Worm (Caenorhabditis elegans) whole organism, young adult: Measurements from ENCODE around the gene srd-8.
A peak's percentile ranks its signal among the peaks of the same experiment; 100 is the strongest.

Experiments used
- C17E4.6 ChIP-seq: fragments of 200-800 bp; sonication (Bioruptor generic); IDR thresholded peaks from 2 replicates; pipeline ENCODE4 v1.3.6; 2022; ENCODE audit warnings: missing genetic modification reagents, missing genetic modification characterization, missing compliant biosample characterization
- F33H1.4 ChIP-seq: fragments of 200-800 bp; sonication (Bioruptor generic); IDR thresholded peaks from 2 replicates; pipeline ENCODE4 v1.3.6; 2022; ENCODE audit warnings: missing genetic modification reagents, missing genetic modification characterization, missing compliant biosample characterization
- F39B2.1 ChIP-seq: fragments of 200-800 bp; sonication (Bioruptor generic); IDR thresholded peaks from 2 replicates; pipeline ENCODE4 v1.3.6; 2022; ENCODE audit warnings: missing genetic modification reagents, missing genetic modification characterization, missing compliant biosample characterization
- F52B5.7 ChIP-seq: sonication (generic microtip); optimal IDR thresholded peaks from 2 replicates; lab custom pipeline; 2016; ENCODE audit warnings: mild to moderate bottlenecking, missing genetic modification characterization, missing compliant biosample characterization
- F57A8.1 ChIP-seq: fragments of 200-800 bp; sonication (Bioruptor generic); optimal IDR thresholded peaks from 2 replicates; lab custom pipeline; 2018; ENCODE audit warnings: mild to moderate bottlenecking, missing genetic modification characterization, moderate library complexity, missing compliant biosample characterization
- F57C9.4 ChIP-seq: sonication (generic microtip); optimal IDR thresholded peaks from 2 replicates; lab custom pipeline; 2017; ENCODE audit warnings: mild to moderate bottlenecking, missing genetic modification characterization, missing compliant biosample characterization
- K12H6.12 ChIP-seq: fragments of 200-800 bp; sonication (Bioruptor generic); optimal IDR thresholded peaks from 2 replicates; lab custom pipeline; 2018; ENCODE audit warnings: mild to moderate bottlenecking, missing genetic modification characterization, missing compliant biosample characterization
- T26A5.8 ChIP-seq: sonication (generic microtip); optimal IDR thresholded peaks from 2 replicates; lab custom pipeline; 2016; ENCODE audit warnings: missing genetic modification characterization, missing compliant biosample characterization
- Y67H2A.10 ChIP-seq: fragments of 200-800 bp; sonication (Bioruptor generic); conservative IDR thresholded peaks from 2 replicates; pipeline ENCODE4 v1.3.6; 2022; ENCODE audit warnings: missing genetic modification reagents, missing genetic modification characterization, missing compliant biosample characterization
- attf-3 ChIP-seq: fragments of 200-800 bp; sonication (Bioruptor generic); conservative IDR thresholded peaks from 2 replicates; pipeline ENCODE4 v1.3.6; 2022; ENCODE audit warnings: missing genetic modification reagents, missing genetic modification characterization, missing compliant biosample characterization
- attf-5 ChIP-seq: fragments of 200-800 bp; sonication (Bioruptor generic); optimal IDR thresholded peaks from 2 replicates; lab custom pipeline; 2018; ENCODE audit warnings: mild to moderate bottlenecking, missing genetic modification characterization, missing compliant biosample characterization
- ccch-3 ChIP-seq: fragments of 200-800 bp; sonication (Bioruptor generic); optimal IDR thresholded peaks from 2 replicates; lab custom pipeline; 2018; ENCODE audit warnings: mild to moderate bottlenecking, missing genetic modification characterization, missing compliant biosample characterization
- cebp-1 ChIP-seq, 2 experiments: fragments of 200-800 bp in 1 of 2; sonication (Bioruptor generic) in 1 of 2; sonication (generic microtip) in 1 of 2; IDR thresholded peaks in 1 of 2; optimal IDR thresholded peaks in 1 of 2; 2 replicates each; pipeline versions ENCODE4 v1.3.6 to Lab custom; 2017 to 2022; ENCODE audit warnings: missing compliant biosample characterization in 2 of 2, missing genetic modification characterization in 2 of 2, mild to moderate bottlenecking in 1 of 2, missing genetic modification reagents in 1 of 2, moderate library complexity in 1 of 2
- ceh-79 ChIP-seq: sonication (generic microtip); optimal IDR thresholded peaks from 2 replicates; lab custom pipeline; 2017; ENCODE audit warnings: mild to moderate bottlenecking, missing genetic modification characterization, missing compliant biosample characterization
- dox-1 ChIP-seq: fragments of 200-800 bp; sonication (Bioruptor generic); IDR thresholded peaks from 2 replicates; pipeline ENCODE4 v1.3.6; 2022; ENCODE audit warnings: missing genetic modification reagents, missing genetic modification characterization, missing compliant biosample characterization
- egl-44 ChIP-seq: fragments of 200-800 bp; sonication (Bioruptor generic); IDR thresholded peaks from 2 replicates; pipeline ENCODE4 v1.3.6; 2022; ENCODE audit warnings: missing genetic modification reagents, missing genetic modification characterization, missing compliant biosample characterization
- ets-4 ChIP-seq: fragments of 200-800 bp; sonication (Bioruptor generic); optimal IDR thresholded peaks from 2 replicates; lab custom pipeline; 2018; ENCODE audit warnings: mild to moderate bottlenecking, missing genetic modification characterization, missing compliant biosample characterization
- hmg-1.2 ChIP-seq: fragments of 200-800 bp; sonication (Bioruptor generic); IDR thresholded peaks from 2 replicates; pipeline ENCODE4 v1.3.6; 2022; ENCODE audit warnings: missing genetic modification reagents, missing genetic modification characterization, missing compliant biosample characterization
- hmg-20 ChIP-seq: fragments of 200-800 bp; sonication (Bioruptor generic); IDR thresholded peaks from 2 replicates; pipeline ENCODE4 v1.3.6; 2022; ENCODE audit warnings: missing genetic modification reagents, missing genetic modification characterization, missing compliant biosample characterization
- hrde-1 ChIP-seq: sonication (generic microtip); optimal IDR thresholded peaks from 2 replicates; lab custom pipeline; 2016; ENCODE audit warnings: missing genetic modification characterization, mild to moderate bottlenecking, missing compliant biosample characterization, moderate library complexity, missing genotype, missing genetic modification reagents, borderline replicate concordance
- hsf-1 ChIP-seq: fragments of 200-800 bp; sonication (Bioruptor generic); IDR thresholded peaks from 2 replicates; pipeline ENCODE4 v1.3.6; 2022; ENCODE audit warnings: missing genetic modification reagents, missing genetic modification characterization, missing compliant biosample characterization
- let-607 ChIP-seq, 2 experiments: fragments of 200-800 bp in 1 of 2; sonication (Bioruptor generic) in 1 of 2; sonication (generic microtip) in 1 of 2; optimal IDR thresholded peaks; 2 replicates each; lab custom pipeline; 2016 to 2018; ENCODE audit warnings: mild to moderate bottlenecking in 2 of 2, missing compliant biosample characterization in 2 of 2, missing genetic modification characterization in 2 of 2, moderate library complexity in 2 of 2, missing genotype in 1 of 2
- lin-26 ChIP-seq: fragments of 200-800 bp; sonication (Bioruptor generic); IDR thresholded peaks from 2 replicates; pipeline ENCODE4 v1.3.6; 2022; ENCODE audit warnings: missing genetic modification reagents, missing genetic modification characterization, missing compliant biosample characterization
- nfya-1 ChIP-seq: sonication (generic microtip); optimal IDR thresholded peaks from 2 replicates; lab custom pipeline; 2017; ENCODE audit warnings: antibody characterized with exemption, missing compliant biosample characterization, missing genetic modification characterization, borderline replicate concordance; ENCODE audit not compliant: insufficient read depth
- nfya-2 ChIP-seq: fragments of 200-800 bp; sonication (Bioruptor generic); IDR thresholded peaks from 2 replicates; pipeline ENCODE4 v1.3.6; 2022; ENCODE audit warnings: missing genetic modification reagents, missing genetic modification characterization, missing compliant biosample characterization
- nfyb-1 ChIP-seq: fragments of 200-800 bp; sonication (Bioruptor generic); IDR thresholded peaks from 2 replicates; pipeline ENCODE4 v1.3.6; 2022; ENCODE audit warnings: missing genetic modification reagents, missing genetic modification characterization, missing compliant biosample characterization
- pha-4 ChIP-seq: fragments of 150-350 bp; sonication (generic microtip); optimal IDR thresholded peaks from 2 replicates; lab custom pipeline; 2014; ENCODE audit warnings: missing biosample characterization, missing genetic modification reagents, missing genetic modification characterization
- sea-2 ChIP-seq: fragments of 200-800 bp; sonication (Bioruptor generic); IDR thresholded peaks from 2 replicates; pipeline ENCODE4 v1.3.6; 2022; ENCODE audit warnings: missing genetic modification characterization, missing compliant biosample characterization
- snpc-3.4 ChIP-seq: sonication (generic microtip); optimal IDR thresholded peaks from 2 replicates; lab custom pipeline; 2017; ENCODE audit warnings: missing genetic modification characterization, mild to moderate bottlenecking, missing compliant biosample characterization, antibody characterized with exemption, moderate library complexity, missing genotype, missing genetic modification reagents
- snpc-4 ChIP-seq, 5 experiments: fragments of 150-350 bp in 1 of 5; sonication (generic microtip) in 4 of 5; optimal IDR thresholded peaks; 2 replicates each; lab custom pipeline; 2014 to 2018; ENCODE audit warnings: missing genetic modification characterization in 5 of 5, missing biosample characterization in 3 of 5, antibody characterized with exemption in 2 of 5, mild to moderate bottlenecking in 2 of 5, missing compliant biosample characterization in 2 of 5, missing genotype in 2 of 5, moderate library complexity in 2 of 5, missing genetic modification reagents in 1 of 5
- unc-62 ChIP-seq: fragments of 150-350 bp; optimal IDR thresholded peaks from 2 replicates; lab custom pipeline; 2014; ENCODE audit warnings: missing biosample characterization, missing genetic modification reagents, missing genetic modification characterization
- zfh-2 ChIP-seq: fragments of 200-800 bp; sonication (Bioruptor generic); conservative IDR thresholded peaks from 2 replicates; pipeline ENCODE4 v1.3.6; 2022; ENCODE audit warnings: missing genetic modification reagents, missing genetic modification characterization, missing compliant biosample characterization
- ztf-6 ChIP-seq: fragments of 200-800 bp; sonication (Bioruptor generic); IDR thresholded peaks from 2 replicates; pipeline ENCODE4 v1.3.6; 2022; ENCODE audit warnings: missing genetic modification reagents, missing genetic modification characterization, missing compliant biosample characterization

Gene srd-8

ce11 chrIV:5604465-5604864 lies 40.9 kb downstream of the srd-8 start (continued):
- TF ChIP-seq snpc-4 (GFP tag; optimal IDR thresholded peaks at IDR 0.05; lab: Kevin White, UChicago) (no peak), snpc-4 (tag; optimal IDR thresholded peaks at IDR 0.05; lab: Kevin White, UChicago) (peak in 2 of 4 experiments; percentile 11 to 45)

ce11 chrIV:5603321-5603720 lies 42.1 kb downstream of the srd-8 start:
- TF ChIP-seq ceh-79 (tag; lab: Kevin White, UChicago) (no peak), cebp-1 (GFP tag; IDR thresholded peaks at IDR 0.05; lab: Robert Waterston, UW) (0 out of 2 replicates have a peak, but pooled peaks have one; percentile 18), cebp-1 (tag; optimal IDR thresholded peaks at IDR 0.05; lab: Kevin White, UChicago) (peak; percentile 34)

ce11 chrIV:5602415-5602814 lies 43.0 kb downstream of the srd-8 start:
- no peak for TF ChIP-seq zfh-2 (GFP tag; lab: Robert Waterston, UW)
- TF ChIP-seq snpc-3.4 (tag; lab: Kevin White, UChicago): no peak
- no peak for TF ChIP-seq hsf-1 (GFP tag; lab: Robert Waterston, UW)
- no peak for TF ChIP-seq snpc-4 (GFP tag; optimal IDR thresholded peaks at IDR 0.05; lab: Kevin White, UChicago)
- peak in 1 of 4 experiments; percentile 68 for TF ChIP-seq snpc-4 (tag; optimal IDR thresholded peaks at IDR 0.05; lab: Kevin White, UChicago)
- TF ChIP-seq F39B2.1 (GFP tag; lab: Robert Waterston, UW): no peak

ce11 chrIV:5600316-5600715 lies 45.1 kb downstream of the srd-8 start:
- TF ChIP-seq nfyb-1: peak; percentile 36; the same call in 1 of the 2 replicates
- TF ChIP-seq Y67H2A.10 (GFP tag; lab: Robert Waterston, UW): no peak
- TF ChIP-seq egl-44 (GFP tag; lab: Robert Waterston, UW): no peak
- TF ChIP-seq ccch-3 (GFP tag; lab: Kevin White, UChicago): no peak
- TF ChIP-seq ets-4 (GFP tag; lab: Kevin White, UChicago): no peak
- peak; percentile 45 for TF ChIP-seq K12H6.12 (tag; lab: Kevin White, UChicago)
- peak; percentile 14 for TF ChIP-seq attf-5 (GFP tag; lab: Kevin White, UChicago)
- no peak for TF ChIP-seq snpc-4 (GFP tag; optimal IDR thresholded peaks at IDR 0.05; lab: Kevin White, UChicago)
- peak in 1 of 4 experiments; percentile 23 for TF ChIP-seq snpc-4 (tag; optimal IDR thresholded peaks at IDR 0.05; lab: Kevin White, UChicago)
- 0 out of 2 replicates have a peak, but pooled peaks have one; percentile 51 for TF ChIP-seq lin-26 (GFP tag; lab: Robert Waterston, UW)
- no peak for TF ChIP-seq F57C9.4 (tag; lab: Kevin White, UChicago)
- peak; percentile 87 for TF ChIP-seq hmg-1.2 (GFP tag; lab: Robert Waterston, UW)
- TF ChIP-seq dox-1 (GFP tag; lab: Robert Waterston, UW): 0 out of 2 replicates have a peak, but pooled peaks have one; percentile 21
- TF ChIP-seq cebp-1 (GFP tag; IDR thresholded peaks at IDR 0.05; lab: Robert Waterston, UW): 0 out of 2 replicates have a peak, but pooled peaks have one; percentile 21
- peak; percentile 39 for TF ChIP-seq cebp-1 (tag; optimal IDR thresholded peaks at IDR 0.05; lab: Kevin White, UChicago)
- no peak for TF ChIP-seq C17E4.6 (GFP tag; lab: Robert Waterston, UW)
- no peak for TF ChIP-seq pha-4 (tag; lab: Kevin White, UChicago)
- 0 out of 2 replicates have a peak, but pooled peaks have one; percentile 28 for TF ChIP-seq zfh-2 (GFP tag; lab: Robert Waterston, UW)
- TF ChIP-seq hrde-1 (tag; lab: Kevin White, UChicago): no peak
- no peak for TF ChIP-seq attf-3 (GFP tag; lab: Robert Waterston, UW)
- TF ChIP-seq nfya-2 (GFP tag; lab: Robert Waterston, UW): no peak

DNA sequence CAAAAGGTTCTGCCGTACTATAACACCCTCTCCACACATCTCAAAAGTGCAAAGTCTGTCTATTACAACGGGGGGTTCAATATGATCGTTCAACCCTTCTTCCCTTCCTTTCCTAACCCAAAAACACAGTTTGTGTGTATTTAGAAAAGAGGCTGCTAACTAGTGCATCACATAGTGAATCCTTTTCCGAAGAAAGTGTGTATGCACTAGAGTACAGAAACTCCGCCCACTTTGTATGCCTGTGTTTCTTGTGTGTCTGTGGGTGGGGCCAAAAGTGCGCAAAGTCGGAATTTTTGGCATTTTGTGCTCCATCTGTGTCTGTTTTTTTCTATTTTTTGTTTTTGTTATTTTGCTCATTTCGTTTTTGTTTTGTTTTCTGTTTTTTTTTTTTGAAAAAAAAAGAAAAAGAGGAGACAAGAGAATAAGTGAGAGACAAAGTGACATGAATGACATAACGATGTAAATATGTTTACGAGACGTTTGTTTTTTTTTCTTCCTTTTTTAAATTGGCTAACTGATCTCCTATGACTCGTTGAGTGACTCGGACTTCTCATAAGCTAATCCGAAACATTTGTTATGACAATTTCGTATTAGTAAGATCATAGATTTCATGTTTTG lies 46.8 kb downstream of the srd-8 start:
- TF ChIP-seq ccch-3 (GFP tag; lab: Kevin White, UChicago) (no peak), K12H6.12 (tag; lab: Kevin White, UChicago) (peak; percentile 34), ztf-6 (GFP tag; lab: Robert Waterston, UW) (no peak)

ce11 chrIV:5595567-5595966 lies 49.8 kb downstream of the srd-8 start:
- no peak for TF ChIP-seq zfh-2 (GFP tag; lab: Robert Waterston, UW)
- TF ChIP-seq sea-2 (GFP tag; lab: Robert Waterston, UW): no peak
- TF ChIP-seq unc-62 (GFP tag; lab: Kevin White, UChicago): no peak
- no peak for TF ChIP-seq ets-4 (GFP tag; lab: Kevin White, UChicago)
- TF ChIP-seq C17E4.6 (GFP tag; lab: Robert Waterston, UW): no peak
- no peak for TF ChIP-seq T26A5.8
- no peak for TF ChIP-seq F33H1.4 (GFP tag; lab: Robert Waterston, UW)
- no peak for TF ChIP-seq nfya-2 (GFP tag; lab: Robert Waterston, UW)
- no peak for TF ChIP-seq egl-44 (GFP tag; lab: Robert Waterston, UW)
- no peak for TF ChIP-seq let-607 (tag; optimal IDR thresholded peaks at IDR 0.05; lab: Kevin White, UChicago)
- no peak for TF ChIP-seq nfya-1
- TF ChIP-seq hmg-20 (GFP tag; lab: Robert Waterston, UW): no peak
- TF ChIP-seq F57A8.1 (GFP tag; lab: Kevin White, UChicago): no peak
- TF ChIP-seq F52B5.7: no peak
- TF ChIP-seq dox-1 (GFP tag; lab: Robert Waterston, UW): no peak
